Fruit fly (Drosophila melanogaster): ENCODE data around the gene RpS15Aa.

Gene RpS15Aa

dm6 chrX:13285749-13286336 lies 51.7 kb downstream of the RpS15Aa start:
- TF ChIP-seq esn (GFP tag; optimal IDR thresholded peaks at IDR 0.05) (peak; percentile 28), Met (GFP tag; optimal IDR thresholded peaks at IDR 0.05) (no peak), svp (GFP tag) (peak; percentile 53)
